Worm (Caenorhabditis elegans): Measurements from ENCODE around the gene C37C3.17.

- TF ChIP-seq ztf-16 (tag; optimal IDR thresholded peaks at IDR 0.05), result no peak
- no peak for TF ChIP-seq dve-1 (tag; optimal IDR thresholded peaks at IDR 0.05)
- TF ChIP-seq ama-1 (optimal IDR thresholded peaks at IDR 0.05), result no peak
- TF ChIP-seq nhr-232 (tag; optimal IDR thresholded peaks at IDR 0.05), result no peak
- no peak for TF ChIP-seq fkh-10 (GFP tag; optimal IDR thresholded peaks at IDR 0.05)
Observed at ce11 chrV:7820270-7820669, 41.4 kb downstream of the C37C3.17 start, which contains the start of gene lbp-4.

Data from whole organism, late embryonic.